Worm (Caenorhabditis elegans): Measurements from ENCODE around the gene Y54G2A.11.
A peak's percentile ranks its signal among the peaks of the same experiment; 100 is the strongest.

The Y54G2A.11 gene

DNA sequence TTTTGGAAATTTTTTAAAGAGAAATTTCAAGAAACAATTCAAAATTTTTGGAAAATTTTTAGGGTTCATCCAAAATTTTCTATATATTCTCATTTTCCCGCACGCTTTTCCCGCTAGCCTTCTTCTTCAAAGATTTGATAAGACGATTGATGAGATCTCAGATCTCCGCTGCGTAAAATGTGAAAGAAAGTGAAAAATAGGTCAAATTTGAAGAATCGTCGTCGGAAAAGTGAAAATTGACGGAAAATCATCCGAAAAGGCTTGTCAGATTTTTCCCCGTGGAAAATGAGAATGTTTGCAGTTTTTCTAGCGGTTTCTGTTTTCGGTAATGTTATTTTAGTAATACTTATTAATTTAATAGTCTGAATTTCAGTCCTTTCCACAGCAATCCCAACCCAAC is 37.6 kb upstream of the Y54G2A.11 start, which contains the start of gene Y54G2A.76:
Y54G2A.76 (plus strand) TSS at position 203 of the 400 bp plus-strand sequence.
- TF ChIP-seq ztf-7 (tag; optimal IDR thresholded peaks at IDR 0.05) = no peak
- no peak for TF ChIP-seq nhr-42 (GFP tag; IDR thresholded peaks at IDR 0.05)
- TF ChIP-seq snpc-4 (tag; optimal IDR thresholded peaks at IDR 0.05) = no peak

DNA sequence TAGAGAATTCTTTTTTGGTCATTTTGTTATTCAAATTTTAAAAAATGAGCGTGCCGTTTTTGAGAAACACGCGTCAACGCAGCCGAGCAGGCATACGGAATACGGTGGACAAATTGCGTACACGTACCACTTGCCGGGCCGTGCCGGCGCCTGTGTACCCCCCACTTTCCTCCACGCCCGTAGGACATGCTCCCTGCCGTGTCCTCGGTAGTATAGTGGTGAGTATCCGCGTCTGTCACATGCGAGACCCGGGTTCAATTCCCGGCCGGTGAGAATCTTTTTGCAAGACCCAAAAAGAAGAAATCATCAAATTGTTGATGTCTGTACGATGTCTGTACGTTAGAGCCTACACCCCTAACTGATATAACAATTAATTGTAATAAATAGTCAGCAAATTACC is 36.6 kb upstream of the Y54G2A.11 start:
- TF ChIP-seq fos-1 (tag; optimal IDR thresholded peaks at IDR 0.05) = no peak
- no peak for TF ChIP-seq egl-27 (tag; optimal IDR thresholded peaks at IDR 0.05)
- TF ChIP-seq lin-29 (GFP tag; IDR thresholded peaks at IDR 0.05) = 0 out of 2 replicates have a peak, but pooled peaks have one; percentile 19
- TF ChIP-seq snpc-4 (tag; optimal IDR thresholded peaks at IDR 0.05) = no peak
- TF ChIP-seq nhr-77 (tag; optimal IDR thresholded peaks at IDR 0.05) = no peak
- peak in 1 of 2 experiments; percentile 5 for TF ChIP-seq daf-16 (GFP tag; optimal IDR thresholded peaks at IDR 0.05)
- TF ChIP-seq daf-16 (tag; optimal IDR thresholded peaks at IDR 0.05) = peak; percentile 18
- TF ChIP-seq tag-97 (GFP tag; IDR thresholded peaks at IDR 0.05) = no peak
- 0 out of 2 replicates have a peak, but pooled peaks have one; percentile 53 for TF ChIP-seq dmd-8 (GFP tag; IDR thresholded peaks at IDR 0.05)
- no peak for TF ChIP-seq zag-1 (tag; optimal IDR thresholded peaks at IDR 0.05)
- TF ChIP-seq ZK337.2 (GFP tag; IDR thresholded peaks at IDR 0.05) = no peak
- no peak for TF ChIP-seq Y48G9A.11 (GFP tag; IDR thresholded peaks at IDR 0.05)
- 0 out of 2 replicates have a peak, but pooled peaks have one; percentile 25 for TF ChIP-seq php-3 (GFP tag; IDR thresholded peaks at IDR 0.05)
- no peak for TF ChIP-seq F37D6.2 (tag; optimal IDR thresholded peaks at IDR 0.05)
- no peak for TF ChIP-seq dmd-6 (GFP tag; IDR thresholded peaks at IDR 0.05)
- 0 out of 2 replicates have a peak, but pooled peaks have one; percentile 34 for TF ChIP-seq D1046.2 (GFP tag; IDR thresholded peaks at IDR 0.05)
- 0 out of 2 replicates have a peak, but pooled peaks have one; percentile 46 for TF ChIP-seq arid-1 (GFP tag; conservative IDR thresholded peaks at IDR 0.05)
- TF ChIP-seq duxl-1 (tag; optimal IDR thresholded peaks at IDR 0.05; ENCODE audit: poor library complexity) = no peak
- TF ChIP-seq skn-1 (tag; optimal IDR thresholded peaks at IDR 0.05) = no peak
- peak; percentile 67; the same call in 1 of the 2 replicates for TF ChIP-seq vab-7 (GFP tag; IDR thresholded peaks at IDR 0.05)
- no peak for TF ChIP-seq pqm-1 (tag; optimal IDR thresholded peaks at IDR 0.05)
- no peak for TF ChIP-seq hif-1 (tag; optimal IDR thresholded peaks at IDR 0.05)
- no peak for TF ChIP-seq ceh-32 (tag; optimal IDR thresholded peaks at IDR 0.05; ENCODE audit: poor library complexity)
- TF ChIP-seq rbr-2 (tag; optimal IDR thresholded peaks at IDR 0.05) = no peak
- no peak for TF ChIP-seq nhr-41 (GFP tag; IDR thresholded peaks at IDR 0.05)
- no peak for TF ChIP-seq nhr-11 (tag; optimal IDR thresholded peaks at IDR 0.05)
- TF ChIP-seq dpl-1 (GFP tag; optimal IDR thresholded peaks at IDR 0.05) = no peak
- TF ChIP-seq F44E2.7 (GFP tag; IDR thresholded peaks at IDR 0.05) = 0 out of 2 replicates have a peak, but pooled peaks have one; percentile 67
- TF ChIP-seq lim-7 (GFP tag; IDR thresholded peaks at IDR 0.05) = peak; percentile 75
- peak; percentile 6 for TF ChIP-seq mxl-3 (GFP tag; optimal IDR thresholded peaks at IDR 0.05)
- no peak for TF ChIP-seq mdt-29 (GFP tag; IDR thresholded peaks at IDR 0.05)
- no peak for TF ChIP-seq mxl-2 (GFP tag; conservative IDR thresholded peaks at IDR 0.05)
- no peak for TF ChIP-seq lin-15B (tag; optimal IDR thresholded peaks at IDR 0.05)
- no peak for TF ChIP-seq lin-13 (GFP tag; optimal IDR thresholded peaks at IDR 0.05)
- TF ChIP-seq mdl-1 (tag; optimal IDR thresholded peaks at IDR 0.05) = no peak
- peak; percentile 41 for TF ChIP-seq set-16 (GFP tag; IDR thresholded peaks at IDR 0.05)
- TF ChIP-seq ceh-62 (tag; optimal IDR thresholded peaks at IDR 0.05) = no peak
- TF ChIP-seq F26F4.8 (GFP tag; conservative IDR thresholded peaks at IDR 0.05) = 0 out of 2 replicates have a peak, but pooled peaks have one; percentile 55
- no peak for TF ChIP-seq Y75B8A.6 (GFP tag; IDR thresholded peaks at IDR 0.05)
- TF ChIP-seq zfp-2 (tag; optimal IDR thresholded peaks at IDR 0.05) = no peak
- TF ChIP-seq zfp-3 (GFP tag; conservative IDR thresholded peaks at IDR 0.05) = no peak
- TF ChIP-seq unc-39 (tag; optimal IDR thresholded peaks at IDR 0.05) = no peak
- TF ChIP-seq cey-2 (tag; optimal IDR thresholded peaks at IDR 0.05; ENCODE audit: borderline replicate concordance, insufficient read depth) = no peak
- no peak for TF ChIP-seq mep-1 (tag; optimal IDR thresholded peaks at IDR 0.05)
- no peak for TF ChIP-seq ctbp-1 (GFP tag; IDR thresholded peaks at IDR 0.05)
- TF ChIP-seq fkh-10 (GFP tag; optimal IDR thresholded peaks at IDR 0.05) = no peak
- no peak for TF ChIP-seq daf-8 (GFP tag; IDR thresholded peaks at IDR 0.05)
- no peak for TF ChIP-seq F10B5.3 (tag; optimal IDR thresholded peaks at IDR 0.05)
